Fruit fly (Drosophila melanogaster) whole organism: ENCODE data around the gene Csas.

Experiments
- CG8478 ChIP-seq: fragments of >200 bp; optimal IDR thresholded peaks from 2 replicates; lab custom pipeline; 2018; ENCODE audit warnings: inconsistent platforms
- pan ChIP-seq: fragments of >200 bp; optimal IDR thresholded peaks from 2 replicates; lab custom pipeline; 2017
- psq ChIP-seq: fragments of >200 bp; optimal IDR thresholded peaks from 2 replicates; lab custom pipeline; 2017

DNA sequence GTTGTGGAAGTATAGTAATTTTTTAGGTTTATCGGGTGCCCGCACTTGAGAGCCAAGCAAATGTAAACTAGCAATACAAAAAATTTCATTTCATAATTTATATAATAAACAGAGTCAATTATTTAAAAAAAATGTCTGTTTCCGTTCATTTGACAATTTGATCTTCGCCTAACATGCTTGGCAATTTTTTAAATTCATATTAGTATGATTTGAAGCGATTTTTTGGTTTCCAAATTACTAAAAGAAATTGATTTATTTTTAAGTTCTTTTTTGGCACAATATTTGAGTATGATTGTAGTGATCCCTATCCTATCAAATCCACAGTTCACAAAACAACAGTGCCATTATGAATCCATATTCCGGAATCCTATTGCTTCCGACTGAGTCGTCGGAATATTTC lies 36.9 kb downstream of the Csas start, which contains the start of gene CG34258:
- TF ChIP-seq CG8478 (lab: Kevin White, UChicago) (no peak), psq (lab: Kevin White, UChicago) (no peak), pan (no peak)
